Fruit fly (Drosophila melanogaster): ENCODE results near the gene CheA84a.

dm6 chr3R:8206019-8206418 is 1.4 kb upstream of the CheA84a start:
- TF ChIP-seq CG11617 (GFP tag; optimal IDR thresholded peaks at IDR 0.05) = no peak
- no peak for TF ChIP-seq ovo (GFP tag; optimal IDR thresholded peaks at IDR 0.05)
- TF ChIP-seq cnc (optimal IDR thresholded peaks at IDR 0.05) = no peak
- no peak for TF ChIP-seq CG1620 (GFP tag; optimal IDR thresholded peaks at IDR 0.05)
- no peak for TF ChIP-seq Mnt (GFP tag; optimal IDR thresholded peaks at IDR 0.05)
- no peak for TF ChIP-seq tj (GFP tag; optimal IDR thresholded peaks at IDR 0.05)

Measured in whole organism, adult.